Worm (Caenorhabditis elegans): Measurements from ENCODE around the gene C47D2.1.

DNA sequence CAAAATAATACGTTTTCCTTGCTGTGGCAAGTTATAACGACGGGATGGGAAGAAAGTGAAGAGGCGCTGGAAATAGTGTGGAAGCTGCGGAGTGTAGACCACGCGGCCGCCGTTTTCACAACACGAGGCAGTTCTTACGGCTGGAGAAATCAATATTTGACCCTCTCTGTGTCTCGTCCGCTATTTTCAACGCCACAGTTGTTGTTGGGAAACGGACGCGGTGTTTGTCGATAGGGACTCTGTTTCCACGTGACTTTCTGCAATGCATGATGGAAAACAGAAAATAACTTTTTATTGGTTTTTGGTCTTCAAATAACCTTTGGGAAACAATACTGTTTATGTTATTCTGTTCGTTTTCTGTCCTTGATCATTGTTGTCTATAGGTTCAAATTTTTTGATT, 17.0 kb downstream of the C47D2.1 start, which contains the start of gene K02A6.3:
- no peak for TF ChIP-seq ceh-82 (tag; optimal IDR thresholded peaks at IDR 0.05)
- peak; percentile 95 for TF ChIP-seq mdl-1 (tag; optimal IDR thresholded peaks at IDR 0.05)
- peak; percentile 47 for TF ChIP-seq egl-27 (tag; optimal IDR thresholded peaks at IDR 0.05)
- TF ChIP-seq elt-2 (tag; optimal IDR thresholded peaks at IDR 0.05) = peak; percentile 78
- peak; percentile 28 for TF ChIP-seq nhr-76 (tag; optimal IDR thresholded peaks at IDR 0.05)
- TF ChIP-seq nhr-28 (tag; optimal IDR thresholded peaks at IDR 0.05) = no peak
- TF ChIP-seq skn-1 (tag; optimal IDR thresholded peaks at IDR 0.05) = peak; percentile 85
- no peak for TF ChIP-seq nhr-77 (tag; optimal IDR thresholded peaks at IDR 0.05)
- TF ChIP-seq fkh-2 (tag; optimal IDR thresholded peaks at IDR 0.05) = no peak
- TF ChIP-seq lin-15B (tag; optimal IDR thresholded peaks at IDR 0.05) = no peak

Measured in whole organism, L3 larva.